Fruit fly (Drosophila melanogaster) whole organism, prepupa: ENCODE results near the gene Ip259.
A peak's percentile ranks its signal among the peaks of the same experiment; 100 is the strongest.

ENCODE experiments used
- Blimp-1 ChIP-seq: fragments of 200-800 bp; sonication (Bioruptor generic); optimal IDR thresholded peaks from 3 replicates; lab custom pipeline; 2017; ENCODE audit warnings: missing biosample characterization, missing genetic modification characterization, mild to moderate bottlenecking, moderate library complexity, missing genetic modification reagents
- CG10631 ChIP-seq: fragments of 200-800 bp; sonication (Bioruptor generic); optimal IDR thresholded peaks from 2 replicates; lab custom pipeline; 2016; ENCODE audit warnings: missing biosample characterization, missing genetic modification characterization
- CG11294 ChIP-seq: fragments of 200-800 bp; sonication (Bioruptor generic); IDR thresholded peaks from 2 replicates; pipeline ENCODE4 v1.3.6; 2022; ENCODE audit warnings: missing biosample characterization, missing genetic modification characterization
- CG11762 ChIP-seq: fragments of 200-800 bp; sonication (Bioruptor generic); optimal IDR thresholded peaks from 3 replicates; lab custom pipeline; 2016; ENCODE audit warnings: missing biosample characterization, missing genetic modification characterization; ENCODE audit not compliant: insufficient read depth
- CG15336 ChIP-seq: fragments of 200-800 bp; sonication (Bioruptor generic); IDR thresholded peaks from 2 replicates; pipeline ENCODE4 v1.3.6; 2022; ENCODE audit warnings: missing biosample characterization, missing genetic modification characterization
- CG1621 ChIP-seq: fragments of 200-800 bp; sonication (Bioruptor generic); optimal IDR thresholded peaks from 3 replicates; lab custom pipeline; 2018; ENCODE audit warnings: missing biosample characterization, mild to moderate bottlenecking, missing genetic modification characterization
- CG16779 ChIP-seq: fragments of 200-800 bp; sonication (Bioruptor generic); optimal IDR thresholded peaks from 3 replicates; lab custom pipeline; 2017; ENCODE audit warnings: missing biosample characterization, mild to moderate bottlenecking, missing genetic modification characterization
- CG3032 ChIP-seq: fragments of 200-800 bp; optimal IDR thresholded peaks from 2 replicates; lab custom pipeline; 2019; ENCODE audit warnings: missing biosample characterization, mild to moderate bottlenecking, missing genetic modification characterization, moderate library complexity
- CG31627 ChIP-seq: fragments of 200-800 bp; sonication (Bioruptor generic); optimal IDR thresholded peaks from 3 replicates; lab custom pipeline; 2016; ENCODE audit warnings: missing biosample characterization, missing genetic modification characterization
- CG32006 ChIP-seq: fragments of 200-800 bp; sonication (Bioruptor generic); optimal IDR thresholded peaks from 3 replicates; lab custom pipeline; 2017; ENCODE audit warnings: missing biosample characterization, mild to moderate bottlenecking, missing genetic modification characterization
- CG34406 ChIP-seq: fragments of 200-800 bp; sonication (Bioruptor generic); optimal IDR thresholded peaks from 3 replicates; lab custom pipeline; 2016; ENCODE audit warnings: missing biosample characterization, missing genetic modification characterization
- CG4318 ChIP-seq: fragments of 200-800 bp; sonication (Bioruptor generic); optimal IDR thresholded peaks from 3 replicates; lab custom pipeline; 2017; ENCODE audit warnings: missing biosample characterization, mild to moderate bottlenecking, missing genetic modification characterization
- CG6276 ChIP-seq: fragments of 200-800 bp; sonication (Bioruptor generic); optimal IDR thresholded peaks from 2 replicates; lab custom pipeline; 2017; ENCODE audit warnings: missing biosample characterization, mild to moderate bottlenecking, missing genetic modification characterization
- CG6792 ChIP-seq: fragments of 200-800 bp; sonication (Bioruptor generic); optimal IDR thresholded peaks from 3 replicates; lab custom pipeline; 2016; ENCODE audit warnings: missing biosample characterization, missing genetic modification characterization
- CG6808 ChIP-seq: fragments of 200-800 bp; sonication (Bioruptor generic); optimal IDR thresholded peaks from 3 replicates; lab custom pipeline; 2017; ENCODE audit warnings: missing biosample characterization, missing genetic modification characterization, mild to moderate bottlenecking, moderate library complexity, missing genetic modification reagents
- CG6854 ChIP-seq: fragments of 200-800 bp; sonication (Bioruptor generic); optimal IDR thresholded peaks from 2 replicates; lab custom pipeline; 2017; ENCODE audit warnings: missing biosample characterization, mild to moderate bottlenecking, missing genetic modification characterization
- CG7368 ChIP-seq: fragments of 200-800 bp; sonication (Bioruptor generic); optimal IDR thresholded peaks from 3 replicates; lab custom pipeline; 2016; ENCODE audit warnings: missing biosample characterization, missing genetic modification characterization
- CG8119 ChIP-seq: fragments of 200-800 bp; sonication (Bioruptor generic); IDR thresholded peaks from 3 replicates; pipeline ENCODE4 v1.3.6; 2022; ENCODE audit warnings: missing biosample characterization, missing genetic modification characterization
- CG8319 ChIP-seq: fragments of 200-800 bp; sonication (Bioruptor generic); optimal IDR thresholded peaks from 3 replicates; lab custom pipeline; 2016; ENCODE audit warnings: missing biosample characterization, missing genetic modification characterization
- CG8632 ChIP-seq: fragments of 200-800 bp; sonication (Bioruptor generic); optimal IDR thresholded peaks from 3 replicates; lab custom pipeline; 2016; ENCODE audit warnings: missing biosample characterization, missing genetic modification characterization
- CG9139 ChIP-seq: fragments of 200-800 bp; sonication (Bioruptor generic); optimal IDR thresholded peaks from 3 replicates; lab custom pipeline; 2017; ENCODE audit warnings: missing biosample characterization, mild to moderate bottlenecking, missing genetic modification characterization
- Eip75B ChIP-seq: fragments of 200-800 bp; sonication (Bioruptor generic); optimal IDR thresholded peaks from 3 replicates; lab custom pipeline; 2016; ENCODE audit warnings: missing biosample characterization, missing genetic modification characterization
- Eip78C ChIP-seq: fragments of 200-800 bp; sonication (Bioruptor generic); peaks from one replicate; lab custom pipeline; 2016; ENCODE audit warnings: missing biosample characterization, missing genetic modification characterization
- Eip93F ChIP-seq: fragments of 200-800 bp; sonication (Bioruptor generic); optimal IDR thresholded peaks from 2 replicates; lab custom pipeline; 2016; ENCODE audit warnings: missing biosample characterization, mild to moderate bottlenecking, missing genetic modification characterization
- Ets96B ChIP-seq: fragments of 200-800 bp; optimal IDR thresholded peaks from 2 replicates; lab custom pipeline; 2019; ENCODE audit warnings: missing biosample characterization, mild to moderate bottlenecking, missing genetic modification characterization, moderate library complexity
- Hr38 ChIP-seq: sonication (Bioruptor generic); optimal IDR thresholded peaks from 2 replicates; lab custom pipeline; 2016; ENCODE audit warnings: missing biosample characterization, missing genetic modification characterization
- Hr39 ChIP-seq: fragments of 200-800 bp; sonication (Bioruptor generic); optimal IDR thresholded peaks from 2 replicates; lab custom pipeline; 2016; ENCODE audit warnings: missing biosample characterization, missing genetic modification characterization
- Hr4 ChIP-seq: fragments of 200-800 bp; sonication (Bioruptor generic); optimal IDR thresholded peaks from 3 replicates; lab custom pipeline; 2016; ENCODE audit warnings: missing biosample characterization, missing genetic modification characterization
- Lpt ChIP-seq: fragments of 200-800 bp; sonication (Bioruptor generic); optimal IDR thresholded peaks from 3 replicates; lab custom pipeline; 2016; ENCODE audit warnings: missing biosample characterization, missing genetic modification characterization
- OdsH ChIP-seq: fragments of 200-800 bp; sonication (Bioruptor generic); optimal IDR thresholded peaks from 3 replicates; lab custom pipeline; 2016; ENCODE audit warnings: missing biosample characterization, missing genetic modification characterization
- Sox102F ChIP-seq: fragments of 200-800 bp; sonication (Bioruptor generic); optimal IDR thresholded peaks from 2 replicates; lab custom pipeline; 2016; ENCODE audit warnings: missing biosample characterization, mild to moderate bottlenecking, missing genetic modification characterization
- Sox15 ChIP-seq: fragments of 200-800 bp; sonication (Bioruptor generic); optimal IDR thresholded peaks from 3 replicates; lab custom pipeline; 2016; ENCODE audit warnings: missing biosample characterization, missing genetic modification characterization
- achi ChIP-seq: fragments of 200-800 bp; sonication (Bioruptor generic); optimal IDR thresholded peaks from 3 replicates; lab custom pipeline; 2016; ENCODE audit warnings: missing biosample characterization, missing genetic modification characterization
- acj6 ChIP-seq: fragments of 200-800 bp; sonication (Bioruptor generic); optimal IDR thresholded peaks from 3 replicates; lab custom pipeline; 2016; ENCODE audit warnings: missing biosample characterization, missing genetic modification characterization
- cyc ChIP-seq: fragments of 200-800 bp; sonication (Bioruptor generic); optimal IDR thresholded peaks from 3 replicates; lab custom pipeline; 2016; ENCODE audit warnings: missing biosample characterization, missing genetic modification characterization
- dac ChIP-seq: fragments of 200-800 bp; sonication (Bioruptor generic); optimal IDR thresholded peaks from 2 replicates; lab custom pipeline; 2017; ENCODE audit warnings: missing biosample characterization, mild to moderate bottlenecking, missing genetic modification characterization
- dsx ChIP-seq: fragments of 200-800 bp; optimal IDR thresholded peaks from 3 replicates; lab custom pipeline; 2019; ENCODE audit warnings: missing biosample characterization, mild to moderate bottlenecking, missing genetic modification characterization, moderate library complexity; ENCODE audit not compliant: poor library complexity, severe bottlenecking
- esn ChIP-seq: fragments of 200-800 bp; sonication (Bioruptor generic); optimal IDR thresholded peaks from 2 replicates; lab custom pipeline; 2016; ENCODE audit warnings: missing biosample characterization, mild to moderate bottlenecking, missing genetic modification characterization, moderate library complexity
- fd59A ChIP-seq: fragments of 200-800 bp; sonication (Bioruptor generic); optimal IDR thresholded peaks from 2 replicates; lab custom pipeline; 2017; ENCODE audit warnings: missing biosample characterization, mild to moderate bottlenecking, missing genetic modification characterization, missing genetic modification reagents
- fd85E ChIP-seq: fragments of 200-800 bp; sonication (Bioruptor generic); optimal IDR thresholded peaks from 3 replicates; lab custom pipeline; 2016; ENCODE audit warnings: missing biosample characterization, missing genetic modification characterization
- fkh ChIP-seq: fragments of 200-800 bp; sonication (Bioruptor generic); optimal IDR thresholded peaks from 3 replicates; lab custom pipeline; 2017; ENCODE audit warnings: missing biosample characterization, mild to moderate bottlenecking, missing genetic modification characterization, moderate library complexity
- lz ChIP-seq: fragments of 200-800 bp; sonication (Bioruptor generic); optimal IDR thresholded peaks from 3 replicates; lab custom pipeline; 2016; ENCODE audit warnings: missing biosample characterization, missing genetic modification characterization
- net ChIP-seq: fragments of 200-800 bp; sonication (Bioruptor generic); optimal IDR thresholded peaks from 3 replicates; lab custom pipeline; 2016; ENCODE audit warnings: missing biosample characterization, missing genetic modification characterization
- pdm3 ChIP-seq: fragments of 200-800 bp; sonication (Bioruptor generic); optimal IDR thresholded peaks from 3 replicates; lab custom pipeline; 2016; ENCODE audit warnings: missing biosample characterization, missing genetic modification characterization
- salr ChIP-seq, 2 experiments: fragments of 200-800 bp; sonication (Bioruptor generic); optimal IDR thresholded peaks; 3 replicates each; lab custom pipeline; 2016 to 2018; ENCODE audit warnings: missing biosample characterization in 2 of 2, missing genetic modification characterization in 2 of 2, mild to moderate bottlenecking in 1 of 2
- spab ChIP-seq: fragments of 200-800 bp; sonication (Bioruptor generic); optimal IDR thresholded peaks from 2 replicates; lab custom pipeline; 2017; ENCODE audit warnings: missing biosample characterization, mild to moderate bottlenecking, missing genetic modification characterization, missing genetic modification reagents
- ss ChIP-seq, 2 experiments: fragments of 200-800 bp; sonication (Bioruptor generic); optimal IDR thresholded peaks; 2 replicates in 1 of 2; 3 replicates in 1 of 2; lab custom pipeline; 2017 to 2018; ENCODE audit warnings: mild to moderate bottlenecking in 2 of 2, missing biosample characterization in 2 of 2, missing genetic modification characterization in 2 of 2, moderate library complexity in 1 of 2
- svp ChIP-seq: fragments of 200-800 bp; sonication (Bioruptor generic); peaks from one replicate; lab custom pipeline; 2016; ENCODE audit warnings: missing biosample characterization, missing genetic modification characterization
- topi ChIP-seq: fragments of 200-800 bp; sonication (Bioruptor generic); optimal IDR thresholded peaks from 3 replicates; lab custom pipeline; 2016; ENCODE audit warnings: missing biosample characterization, missing genetic modification characterization
- vri ChIP-seq: fragments of 200-800 bp; sonication (Bioruptor generic); optimal IDR thresholded peaks from 3 replicates; lab custom pipeline; 2016; ENCODE audit warnings: missing biosample characterization, mild to moderate bottlenecking, missing genetic modification characterization

Gene Ip259

dm6 chr2L:10387869-10388726 is 20.1 kb upstream of the Ip259 start, which contains the start of gene da:
Gene da (plus strand): TSS chr2L:10388105.
- TF ChIP-seq Eip93F: peak; percentile 21
- TF ChIP-seq dsx (GFP tag; lab: Kevin White, UChicago): peak; percentile 29
- TF ChIP-seq vri (GFP tag; lab: Kevin White, UChicago): peak; percentile 45
- TF ChIP-seq lz (GFP tag; lab: Kevin White, UChicago): peak; percentile 61
- peak in 1 of 2 experiments; percentile 24 for TF ChIP-seq ss (GFP tag; optimal IDR thresholded peaks at IDR 0.05; lab: Kevin White, UChicago)
- no peak for TF ChIP-seq Lpt (GFP tag; lab: Kevin White, UChicago)
- TF ChIP-seq Sox102F (GFP tag; lab: Kevin White, UChicago): peak; percentile 4
- no peak for TF ChIP-seq CG9139 (GFP tag; lab: Kevin White, UChicago)
- peak; percentile 17 for TF ChIP-seq Blimp-1 (GFP tag; lab: Kevin White, UChicago)
- TF ChIP-seq CG6276 (GFP tag; lab: Kevin White, UChicago): no peak
- TF ChIP-seq Ets96B: peak; percentile 24
- TF ChIP-seq esn: peak; percentile 66
- TF ChIP-seq CG16779 (tag; lab: Kevin White, UChicago): no peak
- TF ChIP-seq CG11294 (GFP tag; lab: Robert Waterston, UW): no peak
- TF ChIP-seq OdsH: peak; percentile 58
- peak; percentile 5 for TF ChIP-seq Sox15 (GFP tag; lab: Kevin White, UChicago)
- no peak for TF ChIP-seq CG34406
- TF ChIP-seq CG10631 (GFP tag; lab: Kevin White, UChicago): no peak
- 0 out of 2 replicates have a peak, but pooled peaks have one; percentile 31 for TF ChIP-seq CG15336
- peak; percentile 23 for TF ChIP-seq net (GFP tag; lab: Kevin White, UChicago)
- peak; percentile 54 for TF ChIP-seq Hr4 (GFP tag; lab: Kevin White, UChicago)
- no peak for TF ChIP-seq CG1621 (tag; lab: Kevin White, UChicago)
- TF ChIP-seq acj6 (GFP tag; lab: Kevin White, UChicago): peak; percentile 38
- TF ChIP-seq CG32006 (GFP tag; lab: Kevin White, UChicago): no peak
- TF ChIP-seq CG31627 (GFP tag; lab: Kevin White, UChicago): peak; percentile 58
- TF ChIP-seq CG8119 (GFP tag; lab: Robert Waterston, UW): no peak; the same call in 2 of the 3 replicates
- peak; percentile 63 for TF ChIP-seq Hr39 (GFP tag; lab: Kevin White, UChicago)
- no peak for TF ChIP-seq fd85E (GFP tag; lab: Kevin White, UChicago)
- no peak for TF ChIP-seq CG6854 (GFP tag; lab: Kevin White, UChicago)
- TF ChIP-seq CG6808 (GFP tag; lab: Kevin White, UChicago): no peak
- TF ChIP-seq fd59A (GFP tag; lab: Kevin White, UChicago): no peak
- peak; percentile 47 for TF ChIP-seq fkh (GFP tag; lab: Kevin White, UChicago)
- TF ChIP-seq CG7368 (GFP tag; lab: Kevin White, UChicago): peak; percentile 24
- TF ChIP-seq CG4318 (GFP tag; lab: Kevin White, UChicago): no peak
- peak; percentile 73 for TF ChIP-seq Eip78C
- TF ChIP-seq Eip75B (GFP tag; lab: Kevin White, UChicago): peak; percentile 67
- TF ChIP-seq dac (GFP tag; lab: Kevin White, UChicago): peak; percentile 8
- peak; percentile 73 for TF ChIP-seq pdm3
- TF ChIP-seq cyc (GFP tag; lab: Kevin White, UChicago): peak; percentile 50
- peak; percentile 45 for TF ChIP-seq achi
- peak; percentile 36 for TF ChIP-seq CG6792 (GFP tag; lab: Kevin White, UChicago)
- TF ChIP-seq CG8319: no peak
- peak; percentile 44 for TF ChIP-seq topi (GFP tag; lab: Kevin White, UChicago)
- TF ChIP-seq Hr38 (GFP tag; lab: Kevin White, UChicago): no peak
- TF ChIP-seq spab (GFP tag; lab: Kevin White, UChicago): no peak
- TF ChIP-seq CG3032 (tag; lab: Kevin White, UChicago): peak; percentile 61
- TF ChIP-seq svp: no peak
- peak in 1 of 2 experiments; percentile 28 for TF ChIP-seq salr (GFP tag; optimal IDR thresholded peaks at IDR 0.05; lab: Kevin White, UChicago)
- no peak for TF ChIP-seq CG11762 (GFP tag; lab: Kevin White, UChicago)
- no peak for TF ChIP-seq CG8632 (GFP tag; lab: Kevin White, UChicago)
